Fruit fly (Drosophila melanogaster): Measurements from ENCODE around the gene Bin1.

The Bin1 gene

DNA sequence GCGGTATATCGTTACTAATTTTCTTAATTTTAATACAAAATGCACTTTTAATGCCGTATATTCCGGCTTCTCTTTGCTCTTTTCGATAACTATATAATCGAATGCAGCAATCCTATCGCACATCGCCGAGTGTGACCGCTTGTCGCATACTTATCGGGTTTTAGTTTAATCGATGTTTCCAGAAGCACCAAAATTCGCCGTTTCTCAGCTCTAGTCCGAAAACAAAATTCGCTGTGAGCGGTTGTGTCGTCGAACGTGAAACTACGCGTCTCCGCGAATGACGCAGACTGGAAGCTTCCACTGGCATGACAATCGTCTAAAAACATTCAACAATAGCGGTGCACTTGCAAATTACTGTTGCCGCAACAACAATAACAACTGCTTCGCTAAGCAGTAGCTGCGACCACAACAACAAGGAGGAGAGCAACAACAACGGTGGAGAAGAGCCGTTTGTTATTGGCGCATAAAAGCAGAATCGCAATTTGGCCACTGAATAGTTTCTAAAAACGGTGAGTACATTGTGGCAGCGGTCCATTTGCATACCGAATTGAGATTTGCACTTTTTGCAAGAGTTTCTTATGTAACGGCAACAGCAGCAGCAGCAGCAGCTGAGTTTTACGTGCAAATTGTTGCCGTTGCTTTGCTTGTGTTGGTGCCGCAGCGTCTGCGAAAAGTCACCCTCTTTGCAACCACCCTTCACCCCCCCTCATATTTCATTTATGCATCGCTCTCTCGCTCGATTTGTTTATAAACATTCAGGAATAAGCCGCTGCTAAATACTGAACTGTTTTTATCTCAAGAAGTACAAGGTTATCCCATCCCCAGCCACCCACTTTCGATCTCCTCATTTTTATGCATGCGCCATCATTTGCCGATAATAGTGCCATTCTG, 2.3 kb downstream of the Bin1 start, which contains the start of gene sra (continued):
- peak; percentile 46 for TF ChIP-seq NC2β (GFP tag; optimal IDR thresholded peaks at IDR 0.05)
- peak; percentile 59 for TF ChIP-seq Fer1 (GFP tag; optimal IDR thresholded peaks at IDR 0.05)
- TF ChIP-seq Jarid2 (GFP tag; optimal IDR thresholded peaks at IDR 0.05): peak; percentile 98
- no peak for TF ChIP-seq CG12942 (GFP tag; optimal IDR thresholded peaks at IDR 0.05)
- peak; percentile 36 for TF ChIP-seq NC2α (GFP tag; optimal IDR thresholded peaks at IDR 0.05)
- peak; percentile 17; the same call in 1 of the 2 replicates for TF ChIP-seq rib (GFP tag; IDR thresholded peaks at IDR 0.05)
- TF ChIP-seq MBD-R2 (GFP tag; IDR thresholded peaks at IDR 0.05): peak; percentile 94
- no peak for TF ChIP-seq pb (GFP tag; optimal IDR thresholded peaks at IDR 0.05)
- TF ChIP-seq Antp (GFP tag; optimal IDR thresholded peaks at IDR 0.05): peak; percentile 44
- TF ChIP-seq CG3726 (GFP tag; IDR thresholded peaks at IDR 0.05): no peak
- peak; percentile 97 for TF ChIP-seq CG34224 (GFP tag; IDR thresholded peaks at IDR 0.05; ENCODE audit: partially characterized antibody)
- peak; percentile 68 for TF ChIP-seq CG15514 (GFP tag; optimal IDR thresholded peaks at IDR 0.05)
- no peak for TF ChIP-seq Spps (tag; optimal IDR thresholded peaks at IDR 0.05)
- TF ChIP-seq cg (GFP tag; optimal IDR thresholded peaks at IDR 0.05): peak; percentile 35
- peak; percentile 82 for TF ChIP-seq CG1603 (tag; optimal IDR thresholded peaks at IDR 0.05)
- peak; percentile 3 for TF ChIP-seq CG7271 (tag; optimal IDR thresholded peaks at IDR 0.05)
- peak; percentile 7 for TF ChIP-seq CG30403 (GFP tag; optimal IDR thresholded peaks at IDR 0.05)
- TF ChIP-seq lilli (GFP tag; optimal IDR thresholded peaks at IDR 0.05): peak; percentile 37
- peak; percentile 95 for TF ChIP-seq tna (GFP tag; IDR thresholded peaks at IDR 0.05; ENCODE audit: partially characterized antibody)
- peak; percentile 80 for TF ChIP-seq crol (GFP tag; IDR thresholded peaks at IDR 0.05)
- peak; percentile 36 for TF ChIP-seq CG11398 (GFP tag; optimal IDR thresholded peaks at IDR 0.05)
- TF ChIP-seq NFAT (GFP tag; IDR thresholded peaks at IDR 0.05): peak; percentile 59
- peak; percentile 13 for TF ChIP-seq CG10979 (tag; optimal IDR thresholded peaks at IDR 0.05)
- TF ChIP-seq stc (GFP tag; IDR thresholded peaks at IDR 0.05): peak; percentile 15; the same call in 1 of the 2 replicates
- no peak for TF ChIP-seq Doc2 (GFP tag; IDR thresholded peaks at IDR 0.05)
- TF ChIP-seq MTF-1 (GFP tag; optimal IDR thresholded peaks at IDR 0.05; ENCODE audit: borderline replicate concordance): peak; percentile 35
- TF ChIP-seq tx (GFP tag; optimal IDR thresholded peaks at IDR 0.05): peak; percentile 16
- no peak for TF ChIP-seq bowl (GFP tag; IDR thresholded peaks at IDR 0.05)
- TF ChIP-seq Hsf (GFP tag; optimal IDR thresholded peaks at IDR 0.05): peak; percentile 45
- no peak for TF ChIP-seq Dfd (GFP tag; optimal IDR thresholded peaks at IDR 0.05)
- peak; percentile 94 for TF ChIP-seq Med (GFP tag)
- TF ChIP-seq CG3065 (GFP tag; optimal IDR thresholded peaks at IDR 0.05): no peak
- TF ChIP-seq unpg (GFP tag; optimal IDR thresholded peaks at IDR 0.05): peak; percentile 13
- peak; percentile 38 for TF ChIP-seq zfh2 (GFP tag; optimal IDR thresholded peaks at IDR 0.05)
- no peak for TF ChIP-seq ATbp (GFP tag; optimal IDR thresholded peaks at IDR 0.05)
- TF ChIP-seq Elba2 (GFP tag; optimal IDR thresholded peaks at IDR 0.05): no peak
- TF ChIP-seq CG8089 (GFP tag; optimal IDR thresholded peaks at IDR 0.05): no peak
- peak; percentile 95 for TF ChIP-seq ato (GFP tag; IDR thresholded peaks at IDR 0.05; ENCODE audit: partially characterized antibody)
- peak; percentile 98 for TF ChIP-seq CG7963 (GFP tag; IDR thresholded peaks at IDR 0.05; ENCODE audit: partially characterized antibody)
- TF ChIP-seq CG8388 (GFP tag; optimal IDR thresholded peaks at IDR 0.05): peak; percentile 20
- peak; percentile 49 for TF ChIP-seq pho (GFP tag; optimal IDR thresholded peaks at IDR 0.05)
- TF ChIP-seq zfh1 (GFP tag; IDR thresholded peaks at IDR 0.05): no peak
- no peak for TF ChIP-seq croc (GFP tag; conservative IDR thresholded peaks at IDR 0.05)
- no peak for TF ChIP-seq HLH54F (GFP tag; optimal IDR thresholded peaks at IDR 0.05)
- peak; percentile 71 for TF ChIP-seq p53 (GFP tag; optimal IDR thresholded peaks at IDR 0.05)
- TF ChIP-seq Nf-YC (tag; optimal IDR thresholded peaks at IDR 0.05): peak; percentile 56
- peak; percentile 15; the same call in 1 of the 2 replicates for TF ChIP-seq HLH3B (GFP tag; IDR thresholded peaks at IDR 0.05)
- 0 out of 3 replicates have a peak, but pooled peaks have one; percentile 17 for TF ChIP-seq sr (GFP tag; IDR thresholded peaks at IDR 0.05)
- peak; percentile 80 for TF ChIP-seq CG12659 (GFP tag; optimal IDR thresholded peaks at IDR 0.05)
